Fruit fly (Drosophila melanogaster) whole organism, prepupa: Measurements from ENCODE around the gene CG44475.

ENCODE experiments used
- Blimp-1 ChIP-seq: fragments of 200-800 bp; sonication (Bioruptor generic); optimal IDR thresholded peaks from 3 replicates; lab custom pipeline; 2017; ENCODE audit warnings: missing biosample characterization, missing genetic modification characterization, mild to moderate bottlenecking, moderate library complexity, missing genetic modification reagents
- CG10631 ChIP-seq: fragments of 200-800 bp; sonication (Bioruptor generic); optimal IDR thresholded peaks from 2 replicates; lab custom pipeline; 2016; ENCODE audit warnings: missing biosample characterization, missing genetic modification characterization
- CG11294 ChIP-seq: fragments of 200-800 bp; sonication (Bioruptor generic); IDR thresholded peaks from 2 replicates; pipeline ENCODE4 v1.3.6; 2022; ENCODE audit warnings: missing biosample characterization, missing genetic modification characterization
- CG11762 ChIP-seq: fragments of 200-800 bp; sonication (Bioruptor generic); optimal IDR thresholded peaks from 3 replicates; lab custom pipeline; 2016; ENCODE audit warnings: missing biosample characterization, missing genetic modification characterization; ENCODE audit not compliant: insufficient read depth
- CG11902 ChIP-seq: fragments of 200-800 bp; sonication (Bioruptor generic); optimal IDR thresholded peaks from 3 replicates; lab custom pipeline; 2016; ENCODE audit warnings: missing biosample characterization, missing genetic modification characterization
- CG15336 ChIP-seq: fragments of 200-800 bp; sonication (Bioruptor generic); IDR thresholded peaks from 2 replicates; pipeline ENCODE4 v1.3.6; 2022; ENCODE audit warnings: missing biosample characterization, missing genetic modification characterization
- CG1621 ChIP-seq: fragments of 200-800 bp; sonication (Bioruptor generic); optimal IDR thresholded peaks from 3 replicates; lab custom pipeline; 2018; ENCODE audit warnings: missing biosample characterization, mild to moderate bottlenecking, missing genetic modification characterization
- CG16779 ChIP-seq: fragments of 200-800 bp; sonication (Bioruptor generic); optimal IDR thresholded peaks from 3 replicates; lab custom pipeline; 2017; ENCODE audit warnings: missing biosample characterization, mild to moderate bottlenecking, missing genetic modification characterization
- CG3032 ChIP-seq: fragments of 200-800 bp; optimal IDR thresholded peaks from 2 replicates; lab custom pipeline; 2019; ENCODE audit warnings: missing biosample characterization, mild to moderate bottlenecking, missing genetic modification characterization, moderate library complexity
- CG31627 ChIP-seq: fragments of 200-800 bp; sonication (Bioruptor generic); optimal IDR thresholded peaks from 3 replicates; lab custom pipeline; 2016; ENCODE audit warnings: missing biosample characterization, missing genetic modification characterization
- CG32006 ChIP-seq: fragments of 200-800 bp; sonication (Bioruptor generic); optimal IDR thresholded peaks from 3 replicates; lab custom pipeline; 2017; ENCODE audit warnings: missing biosample characterization, mild to moderate bottlenecking, missing genetic modification characterization
- CG34406 ChIP-seq: fragments of 200-800 bp; sonication (Bioruptor generic); optimal IDR thresholded peaks from 3 replicates; lab custom pipeline; 2016; ENCODE audit warnings: missing biosample characterization, missing genetic modification characterization
- CG3919 ChIP-seq: fragments of 200-800 bp; sonication (Bioruptor generic); optimal IDR thresholded peaks from 3 replicates; lab custom pipeline; 2016; ENCODE audit warnings: missing biosample characterization, missing genetic modification characterization
- CG6276 ChIP-seq: fragments of 200-800 bp; sonication (Bioruptor generic); optimal IDR thresholded peaks from 2 replicates; lab custom pipeline; 2017; ENCODE audit warnings: missing biosample characterization, mild to moderate bottlenecking, missing genetic modification characterization
- CG6792 ChIP-seq: fragments of 200-800 bp; sonication (Bioruptor generic); optimal IDR thresholded peaks from 3 replicates; lab custom pipeline; 2016; ENCODE audit warnings: missing biosample characterization, missing genetic modification characterization
- CG6854 ChIP-seq: fragments of 200-800 bp; sonication (Bioruptor generic); optimal IDR thresholded peaks from 2 replicates; lab custom pipeline; 2017; ENCODE audit warnings: missing biosample characterization, mild to moderate bottlenecking, missing genetic modification characterization
- CG7368 ChIP-seq: fragments of 200-800 bp; sonication (Bioruptor generic); optimal IDR thresholded peaks from 3 replicates; lab custom pipeline; 2016; ENCODE audit warnings: missing biosample characterization, missing genetic modification characterization
- CG8119 ChIP-seq: fragments of 200-800 bp; sonication (Bioruptor generic); IDR thresholded peaks from 3 replicates; pipeline ENCODE4 v1.3.6; 2022; ENCODE audit warnings: missing biosample characterization, missing genetic modification characterization
- CG8319 ChIP-seq: fragments of 200-800 bp; sonication (Bioruptor generic); optimal IDR thresholded peaks from 3 replicates; lab custom pipeline; 2016; ENCODE audit warnings: missing biosample characterization, missing genetic modification characterization
- CG8632 ChIP-seq: fragments of 200-800 bp; sonication (Bioruptor generic); optimal IDR thresholded peaks from 3 replicates; lab custom pipeline; 2016; ENCODE audit warnings: missing biosample characterization, missing genetic modification characterization
- CG9139 ChIP-seq: fragments of 200-800 bp; sonication (Bioruptor generic); optimal IDR thresholded peaks from 3 replicates; lab custom pipeline; 2017; ENCODE audit warnings: missing biosample characterization, mild to moderate bottlenecking, missing genetic modification characterization
- Eip93F ChIP-seq: fragments of 200-800 bp; sonication (Bioruptor generic); optimal IDR thresholded peaks from 2 replicates; lab custom pipeline; 2016; ENCODE audit warnings: missing biosample characterization, mild to moderate bottlenecking, missing genetic modification characterization
- Ets21C ChIP-seq: fragments of 200-800 bp; sonication (Bioruptor generic); optimal IDR thresholded peaks from 3 replicates; lab custom pipeline; 2016; ENCODE audit warnings: missing biosample characterization, missing genetic modification characterization
- Ets96B ChIP-seq: fragments of 200-800 bp; optimal IDR thresholded peaks from 2 replicates; lab custom pipeline; 2019; ENCODE audit warnings: missing biosample characterization, mild to moderate bottlenecking, missing genetic modification characterization, moderate library complexity
- Hr38 ChIP-seq: sonication (Bioruptor generic); optimal IDR thresholded peaks from 2 replicates; lab custom pipeline; 2016; ENCODE audit warnings: missing biosample characterization, missing genetic modification characterization
- Hr39 ChIP-seq: fragments of 200-800 bp; sonication (Bioruptor generic); optimal IDR thresholded peaks from 2 replicates; lab custom pipeline; 2016; ENCODE audit warnings: missing biosample characterization, missing genetic modification characterization
- OdsH ChIP-seq: fragments of 200-800 bp; sonication (Bioruptor generic); optimal IDR thresholded peaks from 3 replicates; lab custom pipeline; 2016; ENCODE audit warnings: missing biosample characterization, missing genetic modification characterization
- Smox ChIP-seq: fragments of 200-800 bp; sonication (Bioruptor generic); optimal IDR thresholded peaks from 3 replicates; lab custom pipeline; 2016; ENCODE audit warnings: missing biosample characterization, missing genetic modification characterization
- Sox102F ChIP-seq: fragments of 200-800 bp; sonication (Bioruptor generic); optimal IDR thresholded peaks from 2 replicates; lab custom pipeline; 2016; ENCODE audit warnings: missing biosample characterization, mild to moderate bottlenecking, missing genetic modification characterization
- Sox14 ChIP-seq: fragments of 200-800 bp; sonication (Bioruptor generic); optimal IDR thresholded peaks from 3 replicates; lab custom pipeline; 2016; ENCODE audit warnings: missing biosample characterization, missing genetic modification characterization
- achi ChIP-seq: fragments of 200-800 bp; sonication (Bioruptor generic); optimal IDR thresholded peaks from 3 replicates; lab custom pipeline; 2016; ENCODE audit warnings: missing biosample characterization, missing genetic modification characterization
- acj6 ChIP-seq: fragments of 200-800 bp; sonication (Bioruptor generic); optimal IDR thresholded peaks from 3 replicates; lab custom pipeline; 2016; ENCODE audit warnings: missing biosample characterization, missing genetic modification characterization
- cyc ChIP-seq: fragments of 200-800 bp; sonication (Bioruptor generic); optimal IDR thresholded peaks from 3 replicates; lab custom pipeline; 2016; ENCODE audit warnings: missing biosample characterization, missing genetic modification characterization
- eg ChIP-seq: fragments of 200-800 bp; sonication (Bioruptor generic); IDR thresholded peaks from 3 replicates; pipeline ENCODE4 v1.3.6; 2022; ENCODE audit warnings: missing biosample characterization, missing genetic modification characterization
- esn ChIP-seq: fragments of 200-800 bp; sonication (Bioruptor generic); optimal IDR thresholded peaks from 2 replicates; lab custom pipeline; 2016; ENCODE audit warnings: missing biosample characterization, mild to moderate bottlenecking, missing genetic modification characterization, moderate library complexity
- fd59A ChIP-seq: fragments of 200-800 bp; sonication (Bioruptor generic); optimal IDR thresholded peaks from 2 replicates; lab custom pipeline; 2017; ENCODE audit warnings: missing biosample characterization, mild to moderate bottlenecking, missing genetic modification characterization, missing genetic modification reagents
- fd85E ChIP-seq: fragments of 200-800 bp; sonication (Bioruptor generic); optimal IDR thresholded peaks from 3 replicates; lab custom pipeline; 2016; ENCODE audit warnings: missing biosample characterization, missing genetic modification characterization
- lz ChIP-seq: fragments of 200-800 bp; sonication (Bioruptor generic); optimal IDR thresholded peaks from 3 replicates; lab custom pipeline; 2016; ENCODE audit warnings: missing biosample characterization, missing genetic modification characterization
- net ChIP-seq: fragments of 200-800 bp; sonication (Bioruptor generic); optimal IDR thresholded peaks from 3 replicates; lab custom pipeline; 2016; ENCODE audit warnings: missing biosample characterization, missing genetic modification characterization
- pdm3 ChIP-seq: fragments of 200-800 bp; sonication (Bioruptor generic); optimal IDR thresholded peaks from 3 replicates; lab custom pipeline; 2016; ENCODE audit warnings: missing biosample characterization, missing genetic modification characterization
- salr ChIP-seq, 2 experiments: fragments of 200-800 bp; sonication (Bioruptor generic); optimal IDR thresholded peaks; 3 replicates each; lab custom pipeline; 2016 to 2018; ENCODE audit warnings: missing biosample characterization in 2 of 2, missing genetic modification characterization in 2 of 2, mild to moderate bottlenecking in 1 of 2
- spab ChIP-seq: fragments of 200-800 bp; sonication (Bioruptor generic); optimal IDR thresholded peaks from 2 replicates; lab custom pipeline; 2017; ENCODE audit warnings: missing biosample characterization, mild to moderate bottlenecking, missing genetic modification characterization, missing genetic modification reagents
- ss ChIP-seq, 2 experiments: fragments of 200-800 bp; sonication (Bioruptor generic); optimal IDR thresholded peaks; 2 replicates in 1 of 2; 3 replicates in 1 of 2; lab custom pipeline; 2017 to 2018; ENCODE audit warnings: mild to moderate bottlenecking in 2 of 2, missing biosample characterization in 2 of 2, missing genetic modification characterization in 2 of 2, moderate library complexity in 1 of 2
- svp ChIP-seq: fragments of 200-800 bp; sonication (Bioruptor generic); peaks from one replicate; lab custom pipeline; 2016; ENCODE audit warnings: missing biosample characterization, missing genetic modification characterization
- topi ChIP-seq: fragments of 200-800 bp; sonication (Bioruptor generic); optimal IDR thresholded peaks from 3 replicates; lab custom pipeline; 2016; ENCODE audit warnings: missing biosample characterization, missing genetic modification characterization

The CG44475 gene

dm6 chr2L:15900424-15900823 lies 17.4 kb upstream of the CG44475 start, which contains the start of gene CG31823:
TSS of gene CG31823 (minus strand) at chr2L:15900524.
- TF ChIP-seq Blimp-1 (GFP tag; lab: Kevin White, UChicago) = no peak
- no peak for TF ChIP-seq Hr38 (GFP tag; lab: Kevin White, UChicago)
- no peak for TF ChIP-seq CG34406
- no peak for TF ChIP-seq Sox14 (GFP tag; lab: Kevin White, UChicago)
- no peak for TF ChIP-seq CG32006 (GFP tag; lab: Kevin White, UChicago)
- TF ChIP-seq ss (GFP tag; optimal IDR thresholded peaks at IDR 0.05; lab: Kevin White, UChicago) = no peak
- TF ChIP-seq Ets21C (GFP tag; lab: Kevin White, UChicago) = no peak
- TF ChIP-seq CG15336 (GFP tag; lab: Robert Waterston, UW) = no peak
- no peak for TF ChIP-seq topi (GFP tag; lab: Kevin White, UChicago)
- no peak for TF ChIP-seq Eip93F (GFP tag; lab: Kevin White, UChicago)
- TF ChIP-seq CG6854 = no peak
- no peak for TF ChIP-seq CG8119 (GFP tag; lab: Robert Waterston, UW)
- no peak for TF ChIP-seq Smox (GFP tag; lab: Kevin White, UChicago)
- TF ChIP-seq, all 60 proteins: peak for 0

DNA sequence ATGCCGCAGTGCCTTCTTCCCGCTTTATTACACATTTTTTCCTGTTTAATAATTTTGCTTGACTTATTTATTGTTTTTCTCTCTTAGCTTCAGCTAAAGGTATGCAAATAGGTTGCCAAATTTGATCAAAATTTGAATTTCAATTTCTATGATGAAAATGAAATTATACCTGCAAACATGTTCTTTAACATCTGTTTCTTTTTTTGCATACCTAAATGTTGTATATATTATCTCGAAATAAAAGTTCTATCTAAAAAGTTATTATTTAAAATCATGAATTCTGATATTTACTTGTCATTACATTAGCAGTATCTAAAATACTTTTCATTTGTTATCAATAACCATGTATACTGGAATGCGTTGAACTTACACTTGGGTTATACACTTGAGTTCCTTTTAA lies 12.2 kb upstream of the CG44475 start, which contains the start of gene CG31735:
CG31735 (plus strand) TSS at position 301 of the 400 bp plus-strand sequence.
- TF ChIP-seq Blimp-1 (GFP tag; lab: Kevin White, UChicago) = no peak
- no peak for TF ChIP-seq svp (GFP tag; lab: Kevin White, UChicago)
- TF ChIP-seq CG10631 (GFP tag; lab: Kevin White, UChicago) = no peak
- TF ChIP-seq CG11762 = no peak
- TF ChIP-seq, all 60 proteins: peak for 0

dm6 chr2L:15893711-15894110 lies 10.7 kb upstream of the CG44475 start, which contains the start of gene Tep1:
TSS of gene Tep1 (minus strand) at chr2L:15893811.
- no peak for TF ChIP-seq CG10631 (GFP tag; lab: Kevin White, UChicago)
- no peak for TF ChIP-seq CG3032 (tag; lab: Kevin White, UChicago)
- TF ChIP-seq Hr39 = no peak
- no peak for TF ChIP-seq Sox102F (GFP tag; lab: Kevin White, UChicago)
- TF ChIP-seq CG8319 = no peak
- no peak for TF ChIP-seq CG11294 (GFP tag; lab: Robert Waterston, UW)
- no peak for TF ChIP-seq CG32006 (GFP tag; lab: Kevin White, UChicago)
- TF ChIP-seq Ets96B (tag; lab: Kevin White, UChicago) = no peak
- TF ChIP-seq fd59A = no peak
- TF ChIP-seq, all 60 proteins: peak for 0

DNA sequence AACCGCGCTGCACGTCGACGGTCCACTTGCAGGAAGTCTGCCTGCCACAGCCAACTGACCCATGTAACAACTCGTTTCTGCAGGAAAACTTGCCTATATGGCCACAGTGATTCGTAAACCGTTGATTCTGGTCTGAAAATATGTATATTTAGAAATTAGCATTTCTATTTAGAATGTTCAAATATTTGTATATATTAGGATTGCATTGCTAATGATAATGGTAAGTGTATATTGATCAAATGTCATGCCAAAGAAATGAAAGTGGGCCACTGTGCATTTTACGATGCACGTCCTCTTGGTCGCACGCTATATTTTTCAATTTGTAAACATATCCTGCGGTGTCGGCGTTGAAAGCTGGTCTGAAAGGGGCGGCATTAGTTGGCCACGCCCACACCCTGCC lies 3.2 kb upstream of the CG44475 start:
- TF ChIP-seq Blimp-1 (GFP tag; lab: Kevin White, UChicago) = no peak
- TF ChIP-seq Ets21C (GFP tag; lab: Kevin White, UChicago) = peak; percentile 16
- TF ChIP-seq Ets96B (tag; lab: Kevin White, UChicago) = no peak
- no peak for TF ChIP-seq CG3919 (GFP tag; lab: Kevin White, UChicago)
- peak; percentile 22 for TF ChIP-seq lz (GFP tag; lab: Kevin White, UChicago)
- peak; percentile 72 for TF ChIP-seq svp (GFP tag; lab: Kevin White, UChicago)
- TF ChIP-seq CG7368 (GFP tag; lab: Kevin White, UChicago) = no peak
- peak; percentile 30 for TF ChIP-seq CG31627
- TF ChIP-seq CG9139 (GFP tag; lab: Kevin White, UChicago) = no peak
- TF ChIP-seq CG6792 = peak; percentile 40
- TF ChIP-seq fd85E = no peak
- no peak for TF ChIP-seq ss (GFP tag; optimal IDR thresholded peaks at IDR 0.05; lab: Kevin White, UChicago)
- peak; percentile 29 for TF ChIP-seq CG1621 (tag; lab: Kevin White, UChicago)
- peak; percentile 34 for TF ChIP-seq acj6 (GFP tag; lab: Kevin White, UChicago)
- TF ChIP-seq Hr38 (GFP tag; lab: Kevin White, UChicago) = no peak
- TF ChIP-seq CG3032 (tag; lab: Kevin White, UChicago) = no peak
- peak; percentile 9 for TF ChIP-seq CG8632 (GFP tag; lab: Kevin White, UChicago)
- TF ChIP-seq CG16779 = no peak
- peak; percentile 41 for TF ChIP-seq achi (GFP tag; lab: Kevin White, UChicago)
- TF ChIP-seq CG6276 (GFP tag; lab: Kevin White, UChicago) = no peak
- TF ChIP-seq Sox102F (GFP tag; lab: Kevin White, UChicago) = peak; percentile 42
- TF ChIP-seq CG11902 = no peak
- TF ChIP-seq salr (GFP tag; optimal IDR thresholded peaks at IDR 0.05; lab: Kevin White, UChicago) = no peak
- no peak for TF ChIP-seq esn
- TF ChIP-seq CG11294 (GFP tag; lab: Robert Waterston, UW) = no peak
- TF ChIP-seq spab (GFP tag; lab: Kevin White, UChicago) = peak; percentile 43
- no peak for TF ChIP-seq net (GFP tag; lab: Kevin White, UChicago)
- TF ChIP-seq pdm3 = peak; percentile 57
- peak; percentile 29 for TF ChIP-seq OdsH (GFP tag; lab: Kevin White, UChicago)
- peak; percentile 44; the same call in 1 of the 3 replicates for TF ChIP-seq eg (GFP tag; lab: Robert Waterston, UW)
- TF ChIP-seq cyc = peak; percentile 27
- peak; percentile 38 for TF ChIP-seq topi (GFP tag; lab: Kevin White, UChicago)
